Worm (Caenorhabditis elegans) whole organism, dauer: ENCODE measurements around the gene nas-17.
"Not testable (repeated sequence)": the region's sequence is repeated elsewhere in the genome, so short reads cannot be mapped to it uniquely, and the experiment has no call there.

Experiments used
- unc-62 ChIP-seq: sonication (generic microtip); optimal IDR thresholded peaks from 2 replicates; lab custom pipeline; 2017; ENCODE audit warnings: missing biosample characterization, missing genetic modification reagents, missing genetic modification characterization

The nas-17 gene

ce11 chrV:11392020-11392419 lies 6.7 kb upstream of the nas-17 start, which contains the start of gene nas-16:
nas-16 (plus strand) TSS chrV:11392320.
- TF ChIP-seq unc-62 (GFP tag; lab: Kevin White, UChicago) = no peak

DNA sequence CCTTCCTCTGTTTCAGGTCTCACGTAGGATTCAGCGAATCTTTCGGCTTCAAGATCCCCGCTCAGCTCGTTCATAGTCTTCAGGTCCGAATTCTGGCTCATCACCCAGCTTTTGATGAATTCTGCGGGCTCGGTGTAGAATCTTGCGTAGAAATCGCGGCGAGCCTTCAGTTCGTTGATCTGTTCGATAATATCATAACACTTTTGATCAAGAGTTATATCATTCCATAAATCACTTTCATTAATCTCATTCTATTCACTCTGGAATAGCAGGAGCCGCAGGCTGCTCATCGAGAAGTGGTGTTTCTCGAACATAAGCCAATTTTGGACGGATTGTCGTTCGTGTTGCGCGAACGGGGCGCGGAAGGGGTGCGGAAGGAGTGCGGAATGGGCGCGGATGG lies 3.7 kb upstream of the nas-17 start, which contains the start of gene K03B8.4:
K03B8.4 (minus strand) TSS at position 101 of the 400 bp plus-strand sequence.
- not testable (repeated sequence) for TF ChIP-seq unc-62 (GFP tag; lab: Kevin White, UChicago)

ce11 chrV:11396134-11396533 lies 2.6 kb upstream of the nas-17 start, which contains the start of gene nas-18:
nas-18 (plus strand) TSS chrV:11396434.
- TF ChIP-seq unc-62 (GFP tag; lab: Kevin White, UChicago) = not testable (repeated sequence)

DNA sequence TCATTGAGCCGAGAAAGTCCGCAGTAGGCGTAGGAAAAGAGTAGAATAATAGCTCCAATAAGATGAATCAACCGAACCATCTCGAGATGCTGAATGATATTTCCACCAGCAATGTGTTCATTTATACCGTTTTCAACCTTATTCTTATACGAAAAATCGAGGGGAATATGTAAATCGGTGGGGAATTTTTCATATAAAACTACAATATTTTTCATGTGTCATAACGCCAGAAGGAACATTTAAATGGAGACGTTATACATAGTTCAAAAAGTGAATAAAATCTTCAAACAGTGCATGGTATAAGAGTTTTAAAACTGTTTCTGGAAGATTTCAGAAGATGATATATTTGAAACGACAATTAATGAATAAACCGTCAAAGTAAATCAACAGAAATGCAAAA lies 3.9 kb downstream of the nas-17 start, which contains the start of gene nas-19:
nas-19 (minus strand) TSS at position 101 of the 400 bp plus-strand sequence.
- TF ChIP-seq unc-62 (GFP tag; lab: Kevin White, UChicago) = no peak

DNA sequence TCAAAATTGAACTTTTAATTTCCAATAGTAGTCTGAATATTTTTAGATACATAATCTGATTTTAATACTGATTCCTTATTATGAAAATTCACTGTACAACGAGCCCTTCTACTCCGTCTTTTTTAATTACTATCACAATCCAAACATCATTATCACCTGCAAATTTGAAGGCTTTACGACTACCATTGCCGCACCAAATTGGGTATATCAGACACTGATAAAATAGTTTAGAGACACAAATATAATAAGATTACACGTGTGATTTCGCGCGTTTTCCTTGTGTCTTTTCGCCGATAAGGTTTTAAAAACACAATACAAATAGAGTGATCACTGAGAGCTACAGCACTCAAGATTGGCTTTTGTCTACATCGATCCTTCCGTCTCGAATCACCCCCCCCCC lies 4.3 kb downstream of the nas-17 start:
- no peak for TF ChIP-seq unc-62 (GFP tag; lab: Kevin White, UChicago)

DNA sequence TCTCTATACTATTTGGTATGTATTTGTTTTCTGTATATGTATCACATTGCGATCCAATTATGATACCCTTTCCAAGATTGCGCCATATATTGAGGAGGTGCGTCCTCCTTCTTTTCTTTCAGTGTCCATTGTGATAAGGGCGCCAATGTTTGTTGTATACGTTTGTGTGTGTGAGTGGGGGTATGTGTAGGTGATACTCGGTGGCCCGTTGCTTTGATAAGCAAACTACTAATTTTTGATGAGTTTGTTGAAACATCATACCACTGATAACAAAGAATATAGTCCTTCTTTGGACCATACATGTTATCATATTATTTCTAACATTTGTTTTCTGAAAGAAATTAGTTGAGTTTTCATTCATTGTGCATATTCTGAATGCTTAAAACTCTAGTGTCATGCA lies 5.0 kb downstream of the nas-17 start:
- TF ChIP-seq unc-62 (GFP tag; lab: Kevin White, UChicago) = no peak

ce11 chrV:11407251-11407650 lies 8.5 kb downstream of the nas-17 start, which contains the start of gene K03B8.6:
K03B8.6 (plus strand) TSS chrV:11407584.
- TF ChIP-seq unc-62 (GFP tag; lab: Kevin White, UChicago) = no peak

ce11 chrV:11410902-11411561 lies 12.3 kb downstream of the nas-17 start, which contains the start of the genes K03B8.8 and grl-3:
K03B8.8 (minus strand) TSS chrV:11411002.
grl-3 (plus strand) TSS chrV:11411511.
- TF ChIP-seq unc-62 (GFP tag; lab: Kevin White, UChicago) = no peak

- TF ChIP-seq unc-62 (GFP tag; lab: Kevin White, UChicago) = no peak
Observed at ce11 chrV:11412125-11412524, 13.4 kb downstream of the nas-17 start.

ce11 chrV:11415059-11415458 lies 16.3 kb downstream of the nas-17 start, which contains the start of gene deg-3:
deg-3 (minus strand) TSS chrV:11415159.
- TF ChIP-seq unc-62 (GFP tag; lab: Kevin White, UChicago) = no peak

DNA sequence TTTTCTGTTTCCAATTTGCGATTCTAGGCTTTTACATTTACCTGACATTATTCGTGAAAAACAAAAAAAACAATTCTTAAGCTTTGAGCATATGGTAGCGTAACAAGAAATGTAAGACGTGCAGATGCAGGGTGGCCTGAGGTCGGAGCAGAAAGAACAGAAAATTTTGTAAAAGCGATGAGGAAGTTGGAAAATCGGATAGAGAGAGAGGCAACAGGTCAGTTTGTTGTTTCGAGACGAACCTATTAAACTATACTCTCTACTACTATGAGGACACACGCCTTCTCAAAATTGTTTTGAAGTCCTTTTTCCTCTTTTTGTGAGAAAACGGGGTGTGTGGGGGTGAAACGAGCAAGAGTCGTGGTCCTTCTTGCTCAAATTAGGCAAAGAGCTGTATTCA lies 22.9 kb downstream of the nas-17 start, which contains the start of gene des-2:
des-2 (minus strand) TSS at position 101 of the 400 bp plus-strand sequence.
- TF ChIP-seq unc-62 (GFP tag; lab: Kevin White, UChicago) = no peak

- TF ChIP-seq unc-62 (GFP tag; lab: Kevin White, UChicago) = no peak
Observed at ce11 chrV:11424565-11424964, 25.8 kb downstream of the nas-17 start, which contains the start of gene T26H10.2. T26H10.2 (minus strand) TSS chrV:11424665.

ce11 chrV:11428728-11429127 lies 30.0 kb downstream of the nas-17 start:
- TF ChIP-seq unc-62 (GFP tag; lab: Kevin White, UChicago) = no peak

- no peak for TF ChIP-seq unc-62 (GFP tag; lab: Kevin White, UChicago)
Observed at ce11 chrV:11430823-11431222, 32.1 kb downstream of the nas-17 start.

DNA sequence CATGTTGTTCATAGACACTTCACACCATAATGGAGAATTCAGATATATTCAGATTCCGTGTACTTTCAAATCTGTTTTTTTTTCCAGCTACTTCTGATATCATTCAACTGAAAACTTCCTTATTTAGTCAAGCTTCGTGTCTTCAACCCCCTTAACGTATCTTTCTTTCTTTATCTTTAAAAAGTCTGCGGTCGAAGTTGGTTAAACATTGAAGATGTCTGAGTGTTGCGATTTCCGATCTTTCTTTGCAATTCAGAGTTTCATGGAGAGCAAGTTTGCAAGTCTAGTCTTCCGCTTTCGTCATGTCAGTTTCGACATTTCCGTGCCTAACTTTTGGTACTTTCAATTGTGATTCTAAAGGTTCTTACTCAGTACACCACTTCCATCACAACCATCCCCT lies 36.5 kb downstream of the nas-17 start:
- TF ChIP-seq unc-62 (GFP tag; lab: Kevin White, UChicago) = no peak

DNA sequence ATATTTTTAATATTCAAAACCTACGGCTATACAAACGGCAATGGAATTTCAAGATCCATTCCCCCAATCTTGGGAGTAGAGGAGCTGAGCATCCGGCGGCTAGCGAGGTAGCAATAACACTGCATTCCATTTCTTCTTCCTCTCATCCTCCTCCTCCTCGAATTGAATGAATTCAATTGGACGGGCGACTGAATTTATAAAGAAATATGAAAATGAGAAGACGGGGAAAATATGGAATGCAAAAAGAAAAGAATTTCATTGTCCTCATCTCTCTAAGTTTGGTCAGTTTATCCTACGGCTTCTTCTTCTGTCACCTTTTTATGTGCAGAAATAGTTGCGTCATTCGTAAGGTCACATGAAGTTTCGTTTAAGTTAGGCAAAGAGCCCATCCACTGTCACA lies 37.7 kb downstream of the nas-17 start:
- TF ChIP-seq unc-62 (GFP tag; lab: Kevin White, UChicago) = no peak

- no peak for TF ChIP-seq unc-62 (GFP tag; lab: Kevin White, UChicago)
Observed at ce11 chrV:11438464-11438863, 39.7 kb downstream of the nas-17 start, which contains the start of gene dmsr-1. dmsr-1 (plus strand) TSS chrV:11438764.
